Worm (Caenorhabditis elegans) whole organism, L2 larva: ENCODE results near the gene Y66D12A.24.

Source experiments
- R02D3.7 ChIP-seq: fragments of 150-350 bp; optimal IDR thresholded peaks from 2 replicates; lab custom pipeline; 2014; ENCODE audit warnings: missing biosample characterization, missing genetic modification characterization
- alr-1 ChIP-seq: fragments of 150-350 bp; optimal IDR thresholded peaks from 2 replicates; lab custom pipeline; 2014; ENCODE audit warnings: missing biosample characterization, missing genetic modification characterization
- aly-2 ChIP-seq: fragments of 150-350 bp; optimal IDR thresholded peaks from 2 replicates; lab custom pipeline; 2014; ENCODE audit warnings: missing biosample characterization, missing genetic modification characterization
- ama-1 ChIP-seq: fragments of 150-350 bp; optimal IDR thresholded peaks from 2 replicates; lab custom pipeline; 2018; ENCODE audit warnings: inconsistent platforms
- lin-13 ChIP-seq: fragments of 150-350 bp; optimal IDR thresholded peaks from 2 replicates; lab custom pipeline; 2014; ENCODE audit warnings: missing biosample characterization, missing genetic modification reagents, missing genetic modification characterization
- lin-39 ChIP-seq: fragments of 150-350 bp; optimal IDR thresholded peaks from 2 replicates; lab custom pipeline; 2014; ENCODE audit warnings: missing biosample characterization, missing genetic modification reagents, missing genetic modification characterization
- mab-5 ChIP-seq: fragments of 150-350 bp; optimal IDR thresholded peaks from 2 replicates; lab custom pipeline; 2014; ENCODE audit warnings: missing biosample characterization, missing genetic modification characterization
- nhr-10 ChIP-seq: sonication (generic microtip); optimal IDR thresholded peaks from 2 replicates; lab custom pipeline; 2017; ENCODE audit warnings: missing biosample characterization, missing genetic modification characterization
- nhr-11 ChIP-seq: fragments of 150-350 bp; optimal IDR thresholded peaks from 2 replicates; lab custom pipeline; 2014; ENCODE audit warnings: missing biosample characterization, missing genetic modification characterization
- nhr-6 ChIP-seq: fragments of 150-350 bp; optimal IDR thresholded peaks from 2 replicates; lab custom pipeline; 2014; ENCODE audit warnings: missing biosample characterization, missing genetic modification characterization
- nhr-77 ChIP-seq: fragments of 150-350 bp; optimal IDR thresholded peaks from 2 replicates; lab custom pipeline; 2014; ENCODE audit warnings: missing biosample characterization, missing genetic modification characterization
- peb-1 ChIP-seq: fragments of 150-350 bp; optimal IDR thresholded peaks from 2 replicates; lab custom pipeline; 2014; ENCODE audit warnings: missing biosample characterization, missing genetic modification characterization
- skn-1 ChIP-seq: sonication (generic microtip); optimal IDR thresholded peaks from 2 replicates; lab custom pipeline; 2017; ENCODE audit warnings: missing biosample characterization, missing genetic modification characterization
- unc-62 ChIP-seq: fragments of 150-350 bp; optimal IDR thresholded peaks from 2 replicates; lab custom pipeline; 2014; ENCODE audit warnings: missing biosample characterization, missing genetic modification reagents, missing genetic modification characterization

DNA sequence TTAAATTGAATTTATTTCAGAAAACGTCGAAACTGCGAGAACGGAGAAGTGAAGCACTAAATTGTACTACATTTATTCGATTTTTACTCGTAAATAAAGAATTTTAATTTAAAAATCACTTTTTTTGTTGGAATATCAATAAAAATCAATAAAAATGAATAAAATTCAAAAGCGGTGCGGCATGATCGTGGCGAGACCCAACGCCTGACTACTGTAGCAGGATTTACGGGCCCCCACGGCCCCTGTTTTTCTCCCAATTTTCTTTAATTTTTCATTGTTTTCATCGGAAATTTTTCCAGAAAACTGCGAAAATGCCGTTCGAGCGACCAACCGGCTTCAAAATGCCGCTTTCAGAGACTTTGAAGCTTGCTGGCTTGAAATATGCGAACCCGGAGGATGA is 12.2 kb downstream of the Y66D12A.24 start, which contains the start of gene Y66D12A.19:
- TF ChIP-seq alr-1 (tag; lab: Kevin White, UChicago) (no peak), lin-39 (tag; lab: Kevin White, UChicago) (no peak), unc-62 (no peak), peb-1 (tag; lab: Kevin White, UChicago) (no peak), nhr-10 (tag; lab: Kevin White, UChicago) (no peak), nhr-77 (tag; lab: Kevin White, UChicago) (no peak), ama-1 (lab: Kevin White, UChicago) (no peak), nhr-11 (tag; lab: Kevin White, UChicago) (no peak), skn-1 (no peak), aly-2 (tag; lab: Kevin White, UChicago) (no peak), mab-5 (no peak), nhr-6 (tag; lab: Kevin White, UChicago) (no peak), R02D3.7 (tag; lab: Kevin White, UChicago) (no peak), lin-13 (GFP tag; lab: Kevin White, UChicago) (no peak)
